Fruit fly (Drosophila melanogaster): ENCODE data around the gene CG10920.

- no peak for TF ChIP-seq CG6854 (GFP tag; optimal IDR thresholded peaks at IDR 0.05)
- no peak for TF ChIP-seq CG6163 (GFP tag; IDR thresholded peaks at IDR 0.05)
- TF ChIP-seq cyc (GFP tag; optimal IDR thresholded peaks at IDR 0.05), result no peak
- TF ChIP-seq net (GFP tag; optimal IDR thresholded peaks at IDR 0.05), result no peak
- TF ChIP-seq Met (GFP tag; optimal IDR thresholded peaks at IDR 0.05), result no peak
- no peak for TF ChIP-seq Eip75B (GFP tag; optimal IDR thresholded peaks at IDR 0.05)
- TF ChIP-seq lz (GFP tag; optimal IDR thresholded peaks at IDR 0.05), result no peak
- TF ChIP-seq Eip93F (GFP tag; optimal IDR thresholded peaks at IDR 0.05), result no peak
- no peak for TF ChIP-seq Smox (GFP tag; optimal IDR thresholded peaks at IDR 0.05)
- TF ChIP-seq dsx (GFP tag; optimal IDR thresholded peaks at IDR 0.05; ENCODE audit: poor library complexity, severe bottlenecking), result no peak
- no peak for TF ChIP-seq CG11762 (GFP tag; optimal IDR thresholded peaks at IDR 0.05; ENCODE audit: insufficient read depth)
- TF ChIP-seq eg (GFP tag; IDR thresholded peaks at IDR 0.05), result no peak
These were observed 27.5 kb upstream of the CG10920 start, which contains the start of gene Ir7e for dm6 chrX:7881579-7881978.
